Fruit fly (Drosophila melanogaster) whole organism, embryonic: ENCODE data around the gene Stt3B.
A peak's percentile ranks its signal among the peaks of the same experiment; 100 is the strongest.

Experiments
- BEAF-32 ChIP-seq: fragments of 200-800 bp; sonication (Bioruptor generic); optimal IDR thresholded peaks from 3 replicates; lab custom pipeline; 2017; ENCODE audit warnings: missing biosample characterization, missing genetic modification characterization, mild to moderate bottlenecking, moderate library complexity, missing genetic modification reagents
- CG10267 ChIP-seq: fragments of 200-800 bp; sonication (Bioruptor generic); optimal IDR thresholded peaks from 2 replicates; lab custom pipeline; 2018; ENCODE audit warnings: missing biosample characterization, mild to moderate bottlenecking, missing genetic modification characterization, moderate library complexity
- CG10462 ChIP-seq: fragments of 200-800 bp; sonication (Bioruptor generic); optimal IDR thresholded peaks from 2 replicates; lab custom pipeline; 2016; ENCODE audit warnings: missing biosample characterization, missing genetic modification characterization
- CG10654 ChIP-seq: fragments of 200-800 bp; sonication (Bioruptor generic); optimal IDR thresholded peaks from 2 replicates; lab custom pipeline; 2016; ENCODE audit warnings: missing biosample characterization, missing genetic modification characterization
- CG10979 ChIP-seq: fragments of 200-800 bp; sonication (Bioruptor generic); optimal IDR thresholded peaks from 2 replicates; lab custom pipeline; 2018; ENCODE audit warnings: missing biosample characterization, mild to moderate bottlenecking, missing genetic modification characterization, moderate library complexity
- CG11085 ChIP-seq: fragments of 200-800 bp; sonication (Bioruptor generic); IDR thresholded peaks from 2 replicates; pipeline ENCODE4 v1.3.6; 2022; ENCODE audit warnings: missing biosample characterization, missing genetic modification characterization
- CG11247 ChIP-seq: fragments of 200-800 bp; sonication (Bioruptor generic); IDR thresholded peaks from 2 replicates; pipeline ENCODE4 v1.3.6; 2022; ENCODE audit warnings: missing biosample characterization, missing genetic modification characterization
- CG12236 ChIP-seq: fragments of 200-800 bp; sonication (Bioruptor generic); optimal IDR thresholded peaks from 2 replicates; lab custom pipeline; 2016; ENCODE audit warnings: missing biosample characterization, missing genetic modification characterization
- CG1233 ChIP-seq: fragments of 200-800 bp; sonication (Bioruptor generic); optimal IDR thresholded peaks from 4 replicates; lab custom pipeline; 2018; ENCODE audit warnings: missing biosample characterization, mild to moderate bottlenecking, missing genetic modification characterization
- CG12769 ChIP-seq: fragments of 200-800 bp; sonication (Bioruptor generic); optimal IDR thresholded peaks from 2 replicates; lab custom pipeline; 2019; ENCODE audit warnings: missing biosample characterization, mild to moderate bottlenecking, missing genetic modification characterization, moderate library complexity
- CG1602 ChIP-seq: fragments of 200-800 bp; sonication (Bioruptor generic); optimal IDR thresholded peaks from 3 replicates; lab custom pipeline; 2016; ENCODE audit warnings: missing biosample characterization, missing genetic modification characterization
- CG1603 ChIP-seq: fragments of 200-800 bp; sonication (Bioruptor generic); optimal IDR thresholded peaks from 2 replicates; lab custom pipeline; 2019; ENCODE audit warnings: missing biosample characterization, mild to moderate bottlenecking, missing genetic modification characterization, moderate library complexity
- CG16863 ChIP-seq: fragments of 200-800 bp; sonication (Bioruptor generic); optimal IDR thresholded peaks from 3 replicates; lab custom pipeline; 2016; ENCODE audit warnings: missing biosample characterization, missing genetic modification characterization
- CG17186 ChIP-seq: fragments of 200-800 bp; sonication (Bioruptor generic); optimal IDR thresholded peaks from 3 replicates; lab custom pipeline; 2017; ENCODE audit warnings: missing biosample characterization, missing genetic modification reagents, missing genetic modification characterization
- CG17361 ChIP-seq: fragments of 200-800 bp; sonication (Bioruptor generic); IDR thresholded peaks from 3 replicates; pipeline ENCODE4 v1.3.6; 2022; ENCODE audit warnings: missing biosample characterization, missing genetic modification characterization
- CG1832 ChIP-seq: fragments of 200-800 bp; sonication (Bioruptor generic); optimal IDR thresholded peaks from 2 replicates; lab custom pipeline; 2017; ENCODE audit warnings: missing biosample characterization, mild to moderate bottlenecking, missing genetic modification characterization, inconsistent platforms
- CG2678 ChIP-seq: fragments of 200-800 bp; sonication (Bioruptor generic); optimal IDR thresholded peaks from 3 replicates; lab custom pipeline; 2019; ENCODE audit warnings: missing biosample characterization, mild to moderate bottlenecking, missing genetic modification characterization, moderate library complexity
- CG2889 ChIP-seq: fragments of 200-800 bp; sonication (Bioruptor generic); IDR thresholded peaks from 3 replicates; pipeline ENCODE4 v1.3.6; 2022; ENCODE audit warnings: missing biosample characterization, missing genetic modification characterization
- CG34376 ChIP-seq: fragments of 200-800 bp; sonication (Bioruptor generic); optimal IDR thresholded peaks from 2 replicates; lab custom pipeline; 2018; ENCODE audit warnings: missing biosample characterization, mild to moderate bottlenecking, missing genetic modification characterization
- CG3726 ChIP-seq: fragments of 200-800 bp; sonication (Bioruptor generic); IDR thresholded peaks from 3 replicates; pipeline ENCODE4, ENCODE4 v1.3.6; 2022; ENCODE audit warnings: missing biosample characterization, missing genetic modification characterization
- CG6254 ChIP-seq: fragments of 200-800 bp; sonication (Bioruptor generic); optimal IDR thresholded peaks from 3 replicates; lab custom pipeline; 2017; ENCODE audit warnings: mild to moderate bottlenecking, missing biosample characterization, missing genetic modification reagents, missing genetic modification characterization
- CG7928 ChIP-seq: fragments of 200-800 bp; sonication (Bioruptor generic); optimal IDR thresholded peaks from 2 replicates; lab custom pipeline; 2017; ENCODE audit warnings: missing biosample characterization, mild to moderate bottlenecking, missing genetic modification characterization
- CG9609 ChIP-seq: fragments of 200-800 bp; sonication (Bioruptor generic); optimal IDR thresholded peaks from 3 replicates; lab custom pipeline; 2016; ENCODE audit warnings: missing biosample characterization, missing genetic modification characterization
- Dad ChIP-seq: fragments of 200-800 bp; sonication (Bioruptor generic); optimal IDR thresholded peaks from 3 replicates; lab custom pipeline; 2016; ENCODE audit warnings: missing biosample characterization, missing genetic modification characterization
- Dp ChIP-seq: fragments of 200-800 bp; sonication (Bioruptor generic); optimal IDR thresholded peaks from 2 replicates; lab custom pipeline; 2018; ENCODE audit warnings: missing biosample characterization, mild to moderate bottlenecking, missing genetic modification characterization, moderate library complexity
- HmgD ChIP-seq: fragments of 200-800 bp; sonication (Bioruptor generic); optimal IDR thresholded peaks from 3 replicates; lab custom pipeline; 2016; ENCODE audit warnings: missing biosample characterization, missing genetic modification characterization
- Hr39 ChIP-seq: fragments of >200 bp; optimal IDR thresholded peaks from 2 replicates; lab custom pipeline; 2017
- MBD-R2 ChIP-seq: fragments of 200-800 bp; sonication (Bioruptor generic); IDR thresholded peaks from 2 replicates; pipeline ENCODE4 v1.3.6; 2022; ENCODE audit warnings: missing biosample characterization, missing genetic modification characterization
- Med ChIP-seq: fragments of 200-800 bp; sonication (Bioruptor generic); peaks from one replicate; lab custom pipeline; 2016; ENCODE audit warnings: missing biosample characterization, missing genetic modification characterization, mild to moderate bottlenecking, inconsistent platforms, moderate library complexity
- Pdp1 ChIP-seq, 2 experiments: fragments of 200-800 bp; sonication (Bioruptor generic); optimal IDR thresholded peaks; 3 replicates each; lab custom pipeline; 2016; ENCODE audit warnings: missing biosample characterization in 2 of 2, missing genetic modification characterization in 2 of 2, mild to moderate bottlenecking in 1 of 2, moderate library complexity in 1 of 2
- Taf1 ChIP-seq: fragments of 200-800 bp; sonication (Bioruptor generic); IDR thresholded peaks from 2 replicates; pipeline ENCODE4 v1.3.6; 2022; ENCODE audit warnings: missing biosample characterization, missing genetic modification characterization
- YL-1 ChIP-seq: fragments of 200-800 bp; sonication (Bioruptor generic); optimal IDR thresholded peaks from 3 replicates; lab custom pipeline; 2017; ENCODE audit warnings: missing biosample characterization, mild to moderate bottlenecking, missing genetic modification characterization
- ac ChIP-seq: fragments of 200-800 bp; sonication (Bioruptor generic); optimal IDR thresholded peaks from 3 replicates; lab custom pipeline; 2017; ENCODE audit warnings: missing biosample characterization, mild to moderate bottlenecking, missing genetic modification characterization
- bbx ChIP-seq: fragments of 200-800 bp; sonication (Bioruptor generic); IDR thresholded peaks from 2 replicates; pipeline ENCODE4 v1.3.6; 2022; ENCODE audit warnings: missing biosample characterization, missing genetic modification characterization; ENCODE audit not compliant: partially characterized antibody
- dan ChIP-seq: fragments of 200-800 bp; sonication (Bioruptor generic); IDR thresholded peaks from 2 replicates; pipeline ENCODE4 v1.3.6; 2022; ENCODE audit warnings: missing biosample characterization, missing genetic modification characterization
- eve ChIP-seq, 2 experiments: fragments of >200 bp; optimal IDR thresholded peaks; 2 replicates each; lab custom pipeline; 2017; ENCODE audit warnings: missing biosample characterization in 2 of 2, missing genetic modification characterization in 2 of 2
- fd64A ChIP-seq: fragments of 200-800 bp; sonication (Bioruptor generic); optimal IDR thresholded peaks from 3 replicates; lab custom pipeline; 2018; ENCODE audit warnings: missing biosample characterization, mild to moderate bottlenecking, missing genetic modification characterization
- gcm ChIP-seq: fragments of 200-800 bp; sonication (Bioruptor generic); optimal IDR thresholded peaks from 2 replicates; lab custom pipeline; 2019; ENCODE audit warnings: missing biosample characterization, mild to moderate bottlenecking, missing genetic modification characterization, moderate library complexity
- gem ChIP-seq: fragments of 200-800 bp; sonication (Bioruptor generic); optimal IDR thresholded peaks from 2 replicates; lab custom pipeline; 2019; ENCODE audit warnings: missing biosample characterization, mild to moderate bottlenecking, missing genetic modification characterization, moderate library complexity
- grn ChIP-seq: fragments of 200-800 bp; sonication (Bioruptor generic); optimal IDR thresholded peaks from 3 replicates; lab custom pipeline; 2017; ENCODE audit warnings: missing biosample characterization, missing genetic modification characterization
- gsb ChIP-seq: fragments of 200-800 bp; sonication (Bioruptor generic); IDR thresholded peaks from 2 replicates; pipeline ENCODE4 v1.3.6; 2022; ENCODE audit warnings: missing biosample characterization, missing genetic modification characterization
- lbe ChIP-seq: fragments of 200-800 bp; sonication (Bioruptor generic); optimal IDR thresholded peaks from 2 replicates; lab custom pipeline; 2016; ENCODE audit warnings: missing biosample characterization, mild to moderate bottlenecking, missing genetic modification characterization
- nmo ChIP-seq: fragments of 200-800 bp; sonication (Bioruptor generic); optimal IDR thresholded peaks from 2 replicates; lab custom pipeline; 2018; ENCODE audit warnings: missing biosample characterization, mild to moderate bottlenecking, missing genetic modification characterization, moderate library complexity
- odd ChIP-seq: fragments of 200-800 bp; sonication (Bioruptor generic); optimal IDR thresholded peaks from 2 replicates; lab custom pipeline; 2017; ENCODE audit warnings: missing biosample characterization, mild to moderate bottlenecking, missing genetic modification characterization
- pfk ChIP-seq: fragments of 200-800 bp; sonication (Bioruptor generic); optimal IDR thresholded peaks from 2 replicates; lab custom pipeline; 2018; ENCODE audit warnings: missing biosample characterization, mild to moderate bottlenecking, missing genetic modification characterization, moderate library complexity
- pzg ChIP-seq: fragments of 200-800 bp; sonication (Bioruptor generic); optimal IDR thresholded peaks from 3 replicates; lab custom pipeline; 2018; ENCODE audit warnings: missing biosample characterization, mild to moderate bottlenecking, missing genetic modification characterization, moderate library complexity
- repo ChIP-seq: fragments of 200-800 bp; sonication (Bioruptor generic); optimal IDR thresholded peaks from 2 replicates; lab custom pipeline; 2016; ENCODE audit warnings: missing biosample characterization, missing genetic modification characterization
- salm ChIP-seq: fragments of 200-800 bp; sonication (Bioruptor generic); optimal IDR thresholded peaks from 2 replicates; lab custom pipeline; 2018; ENCODE audit warnings: missing biosample characterization, mild to moderate bottlenecking, missing genetic modification characterization
- sc ChIP-seq, 3 experiments: fragments of >200 bp in 2 of 3; fragments of 200-800 bp in 1 of 3; sonication (Bioruptor generic) in 1 of 3; optimal IDR thresholded peaks; 2 replicates in 2 of 3; 3 replicates in 1 of 3; lab custom pipeline; 2017; ENCODE audit warnings: mild to moderate bottlenecking in 1 of 3, missing biosample characterization in 1 of 3, missing genetic modification characterization in 1 of 3, missing genetic modification reagents in 1 of 3
- shn ChIP-seq: fragments of 200-800 bp; sonication (Bioruptor generic); optimal IDR thresholded peaks from 3 replicates; lab custom pipeline; 2016; ENCODE audit warnings: missing biosample characterization, missing genetic modification characterization
- vnd ChIP-seq: fragments of 200-800 bp; sonication (Bioruptor generic); IDR thresholded peaks from 3 replicates; pipeline ENCODE4 v1.3.6; 2022; ENCODE audit warnings: missing biosample characterization, missing genetic modification characterization; ENCODE audit not compliant: partially characterized antibody

The Stt3B gene

dm6 chr3R:25056016-25056415 is 13.4 kb downstream of the Stt3B start, which contains the start of the genes CG31111 and stac:
Gene CG31111, minus strand, starts transcription at chr3R:25056177.
Gene stac, plus strand, starts transcription at chr3R:25056286.
- TF ChIP-seq dan (no peak), CG1603 (tag; lab: Kevin White, UChicago) (peak; percentile 24), vnd (no peak), bbx (no peak), Dad (no peak), Taf1 (GFP tag; lab: Robert Waterston, UW) (no peak), MBD-R2 (GFP tag; lab: Robert Waterston, UW) (peak; percentile 65), lbe (peak; percentile 49), gcm (GFP tag; lab: Kevin White, UChicago) (no peak), odd (GFP tag; lab: Kevin White, UChicago) (peak; percentile 18), pfk (GFP tag; lab: Kevin White, UChicago) (peak; percentile 44), CG17361 (GFP tag; lab: Robert Waterston, UW) (no peak), CG10654 (GFP tag; lab: Kevin White, UChicago) (no peak), CG1233 (no peak), CG11247 (GFP tag; lab: Robert Waterston, UW) (no peak), Pdp1 (GFP tag; optimal IDR thresholded peaks at IDR 0.05; lab: Kevin White, UChicago) (peak in 1 of 2 experiments; percentile 0), gsb (no peak), Med (GFP tag; lab: Kevin White, UChicago) (peak; percentile 61), sc (optimal IDR thresholded peaks at IDR 0.05; lab: Kevin White, UChicago) (no peak), sc (GFP tag; optimal IDR thresholded peaks at IDR 0.05; lab: Kevin White, UChicago) (no peak), CG16863 (GFP tag; lab: Kevin White, UChicago) (no peak), CG6254 (GFP tag; lab: Kevin White, UChicago) (no peak), repo (no peak), CG34376 (GFP tag; lab: Kevin White, UChicago) (peak; percentile 17), salm (tag; lab: Kevin White, UChicago) (no peak), Hr39 (lab: Kevin White, UChicago) (no peak), BEAF-32 (GFP tag; lab: Kevin White, UChicago) (peak; percentile 29), CG1602 (no peak), CG10462 (no peak), CG12236 (GFP tag; lab: Kevin White, UChicago) (no peak), gem (tag; lab: Kevin White, UChicago) (no peak), Dp (GFP tag; lab: Kevin White, UChicago) (peak; percentile 18), shn (GFP tag; lab: Kevin White, UChicago) (no peak), CG10979 (tag; lab: Kevin White, UChicago) (no peak), nmo (GFP tag; lab: Kevin White, UChicago) (no peak), CG2678 (tag; lab: Kevin White, UChicago) (no peak), CG2889 (GFP tag; lab: Robert Waterston, UW) (no peak), CG9609 (GFP tag; lab: Kevin White, UChicago) (no peak), CG1832 (GFP tag; lab: Kevin White, UChicago) (no peak), CG3726 (GFP tag; lab: Robert Waterston, UW) (no peak), grn (GFP tag; lab: Kevin White, UChicago) (peak; percentile 90), CG10267 (tag; lab: Kevin White, UChicago) (peak; percentile 4), eve (GFP tag; optimal IDR thresholded peaks at IDR 0.05; lab: Kevin White, UChicago) (no peak), CG7928 (GFP tag; lab: Kevin White, UChicago) (peak; percentile 8), CG11085 (GFP tag; lab: Robert Waterston, UW) (no peak), ac (no peak), CG12769 (no peak), YL-1 (GFP tag; lab: Kevin White, UChicago) (peak; percentile 38), HmgD (GFP tag; lab: Kevin White, UChicago) (no peak), CG17186 (GFP tag; lab: Kevin White, UChicago) (no peak), fd64A (GFP tag; lab: Kevin White, UChicago) (no peak), pzg (GFP tag; lab: Kevin White, UChicago) (peak; percentile 44)
